Worm (Caenorhabditis elegans): ENCODE results near the gene lir-2.

ce11 chrII:7699009-7699408 is 31.9 kb downstream of the lir-2 start, which contains the start of the genes moa-2 and cdk-11.1:
- TF ChIP-seq nhr-23 (tag; optimal IDR thresholded peaks at IDR 0.05) (no peak), snpc-4 (tag; optimal IDR thresholded peaks at IDR 0.05) (no peak), lin-39 (tag; optimal IDR thresholded peaks at IDR 0.05) (no peak), nhr-237 (tag; optimal IDR thresholded peaks at IDR 0.05) (no peak), mdl-1 (tag; optimal IDR thresholded peaks at IDR 0.05) (no peak), nhr-11 (tag; optimal IDR thresholded peaks at IDR 0.05) (no peak), unc-62 (GFP tag; optimal IDR thresholded peaks at IDR 0.05) (no peak), lin-15B (tag; optimal IDR thresholded peaks at IDR 0.05) (no peak)

Measured in whole organism, L3 larva.